Fruit fly (Drosophila melanogaster) whole organism, embryonic: Measurements from ENCODE around the gene CG3339.
A peak's percentile ranks its signal among the peaks of the same experiment; 100 is the strongest.

Experiments
- Atf3 ChIP-seq: fragments of 200-800 bp; sonication (Bioruptor generic); optimal IDR thresholded peaks from 3 replicates; lab custom pipeline; 2016; ENCODE audit warnings: missing biosample characterization, missing genetic modification characterization
- Atf6 ChIP-seq: fragments of 200-800 bp; sonication (Bioruptor generic); IDR thresholded peaks from 2 replicates; pipeline ENCODE4 v1.3.6; 2022; ENCODE audit warnings: missing biosample characterization, missing genetic modification characterization
- CG10147 ChIP-seq: fragments of 200-800 bp; sonication (Bioruptor generic); optimal IDR thresholded peaks from 2 replicates; lab custom pipeline; 2019; ENCODE audit warnings: missing biosample characterization, mild to moderate bottlenecking, missing genetic modification characterization, moderate library complexity
- CG10267 ChIP-seq: fragments of 200-800 bp; sonication (Bioruptor generic); optimal IDR thresholded peaks from 2 replicates; lab custom pipeline; 2018; ENCODE audit warnings: missing biosample characterization, mild to moderate bottlenecking, missing genetic modification characterization, moderate library complexity
- CG10959 ChIP-seq: fragments of 200-800 bp; sonication (Bioruptor generic); IDR thresholded peaks from 2 replicates; pipeline ENCODE4 v1.3.6; 2022; ENCODE audit warnings: missing biosample characterization, missing genetic modification characterization
- CG11456 ChIP-seq: fragments of 200-800 bp; sonication (Bioruptor generic); IDR thresholded peaks from 3 replicates; pipeline ENCODE4 v1.3.6; 2022; ENCODE audit warnings: missing biosample characterization, missing genetic modification characterization
- CG11560 ChIP-seq: fragments of 200-800 bp; sonication (Bioruptor generic); IDR thresholded peaks from 3 replicates; pipeline ENCODE4 v1.3.6; 2022; ENCODE audit warnings: missing biosample characterization, missing genetic modification characterization
- CG11695 ChIP-seq: fragments of 200-800 bp; sonication (Bioruptor generic); IDR thresholded peaks from 3 replicates; pipeline ENCODE4 v1.3.6; 2022; ENCODE audit warnings: missing biosample characterization, missing genetic modification characterization
- CG12299 ChIP-seq: fragments of 200-800 bp; sonication (Bioruptor generic); optimal IDR thresholded peaks from 2 replicates; lab custom pipeline; 2018; ENCODE audit warnings: missing biosample characterization, mild to moderate bottlenecking, missing genetic modification characterization
- CG13424 ChIP-seq: fragments of 200-800 bp; sonication (Bioruptor generic); optimal IDR thresholded peaks from 2 replicates; lab custom pipeline; 2019; ENCODE audit warnings: missing biosample characterization, mild to moderate bottlenecking, missing genetic modification characterization, moderate library complexity
- CG15601 ChIP-seq: fragments of 200-800 bp; sonication (Bioruptor generic); optimal IDR thresholded peaks from 3 replicates; lab custom pipeline; 2019; ENCODE audit warnings: missing biosample characterization, mild to moderate bottlenecking, missing genetic modification characterization, moderate library complexity
- CG16779 ChIP-seq: fragments of 200-800 bp; sonication (Bioruptor generic); IDR thresholded peaks from 2 replicates; pipeline ENCODE4 v1.3.6; 2022; ENCODE audit warnings: missing biosample characterization, missing genetic modification characterization
- CG17912 ChIP-seq: fragments of 200-800 bp; sonication (Bioruptor generic); optimal IDR thresholded peaks from 2 replicates; lab custom pipeline; 2018; ENCODE audit warnings: missing biosample characterization, mild to moderate bottlenecking, missing genetic modification characterization
- CG2116 ChIP-seq: fragments of 200-800 bp; sonication (Bioruptor generic); optimal IDR thresholded peaks from 3 replicates; lab custom pipeline; 2018; ENCODE audit warnings: missing biosample characterization, mild to moderate bottlenecking, missing genetic modification characterization
- CG30020 ChIP-seq: fragments of 200-800 bp; optimal IDR thresholded peaks from 2 replicates; lab custom pipeline; 2019; ENCODE audit warnings: missing biosample characterization, mild to moderate bottlenecking, missing genetic modification characterization, moderate library complexity
- CG3726 ChIP-seq: fragments of 200-800 bp; sonication (Bioruptor generic); IDR thresholded peaks from 3 replicates; pipeline ENCODE4, ENCODE4 v1.3.6; 2022; ENCODE audit warnings: missing biosample characterization, missing genetic modification characterization
- CG6254 ChIP-seq: fragments of 200-800 bp; sonication (Bioruptor generic); optimal IDR thresholded peaks from 3 replicates; lab custom pipeline; 2017; ENCODE audit warnings: mild to moderate bottlenecking, missing biosample characterization, missing genetic modification reagents, missing genetic modification characterization
- CG7271 ChIP-seq: fragments of 200-800 bp; sonication (Bioruptor generic); optimal IDR thresholded peaks from 2 replicates; lab custom pipeline; 2018; ENCODE audit warnings: missing biosample characterization, mild to moderate bottlenecking, missing genetic modification characterization, moderate library complexity
- CG9876 ChIP-seq: fragments of 200-800 bp; sonication (Bioruptor generic); optimal IDR thresholded peaks from 2 replicates; lab custom pipeline; 2016; ENCODE audit warnings: missing biosample characterization, missing genetic modification characterization
- CHES-1-like ChIP-seq: fragments of 200-800 bp; sonication (Bioruptor generic); optimal IDR thresholded peaks from 2 replicates; lab custom pipeline; 2016; ENCODE audit warnings: missing biosample characterization, missing genetic modification characterization
- Chrac-16 ChIP-seq: fragments of 200-800 bp; sonication (Bioruptor generic); optimal IDR thresholded peaks from 3 replicates; lab custom pipeline; 2016; ENCODE audit warnings: missing biosample characterization, missing genetic modification characterization
- D ChIP-seq, 2 experiments: fragments of 200-800 bp in 1 of 2; fragments of >200 bp in 1 of 2; sonication (Bioruptor generic) in 1 of 2; optimal IDR thresholded peaks; 2 replicates in 1 of 2; 3 replicates in 1 of 2; lab custom pipeline; 2017; ENCODE audit warnings: mild to moderate bottlenecking in 1 of 2, missing biosample characterization in 1 of 2, missing genetic modification characterization in 1 of 2, missing genetic modification reagents in 1 of 2
- Deaf1 ChIP-seq: fragments of 200-800 bp; optimal IDR thresholded peaks from 3 replicates; lab custom pipeline; 2019; ENCODE audit warnings: missing biosample characterization, mild to moderate bottlenecking, missing genetic modification characterization, moderate library complexity
- Ets65A ChIP-seq: fragments of 200-800 bp; sonication (Bioruptor generic); peaks from one replicate; lab custom pipeline; 2016; ENCODE audit warnings: missing biosample characterization, missing genetic modification characterization
- Fer2 ChIP-seq: fragments of 200-800 bp; sonication (Bioruptor generic); optimal IDR thresholded peaks from 2 replicates; lab custom pipeline; 2018; ENCODE audit warnings: missing biosample characterization, mild to moderate bottlenecking, missing genetic modification characterization, moderate library complexity
- HHEX ChIP-seq: fragments of 200-800 bp; sonication (Bioruptor generic); optimal IDR thresholded peaks from 3 replicates; lab custom pipeline; 2017; ENCODE audit warnings: missing biosample characterization, mild to moderate bottlenecking, missing genetic modification characterization, missing genetic modification reagents
- HLHmδ ChIP-seq: fragments of 200-800 bp; sonication (Bioruptor generic); optimal IDR thresholded peaks from 2 replicates; lab custom pipeline; 2018; ENCODE audit warnings: missing biosample characterization, mild to moderate bottlenecking, missing genetic modification characterization, moderate library complexity
- MBD-R2 ChIP-seq: fragments of 200-800 bp; sonication (Bioruptor generic); IDR thresholded peaks from 2 replicates; pipeline ENCODE4 v1.3.6; 2022; ENCODE audit warnings: missing biosample characterization, missing genetic modification characterization
- Oli ChIP-seq: fragments of 200-800 bp; sonication (Bioruptor generic); optimal IDR thresholded peaks from 2 replicates; lab custom pipeline; 2018; ENCODE audit warnings: missing biosample characterization, mild to moderate bottlenecking, missing genetic modification characterization, moderate library complexity
- Sin3A ChIP-seq: fragments of >200 bp; optimal IDR thresholded peaks from 2 replicates; lab custom pipeline; 2018
- Sry-δ ChIP-seq: fragments of 200-800 bp; sonication (Bioruptor generic); optimal IDR thresholded peaks from 2 replicates; lab custom pipeline; 2016; ENCODE audit warnings: missing biosample characterization, missing genetic modification characterization
- abd-A ChIP-seq: fragments of 200-800 bp; sonication (Bioruptor generic); optimal IDR thresholded peaks from 3 replicates; lab custom pipeline; 2019; ENCODE audit warnings: missing biosample characterization, mild to moderate bottlenecking, missing genetic modification characterization, moderate library complexity
- chinmo ChIP-seq: fragments of 200-800 bp; sonication (Bioruptor generic); IDR thresholded peaks from 4 replicates; pipeline ENCODE4 v1.3.6; 2022; ENCODE audit warnings: missing biosample characterization, missing genetic modification characterization; ENCODE audit not compliant: partially characterized antibody
- danr ChIP-seq: fragments of 200-800 bp; sonication (Bioruptor generic); IDR thresholded peaks from 2 replicates; pipeline ENCODE4 v1.3.6; 2022; ENCODE audit warnings: missing biosample characterization, missing genetic modification characterization
- dmrt11E ChIP-seq: fragments of 200-800 bp; sonication (Bioruptor generic); optimal IDR thresholded peaks from 3 replicates; lab custom pipeline; 2018; ENCODE audit warnings: missing biosample characterization, mild to moderate bottlenecking, missing genetic modification characterization, moderate library complexity
- exex ChIP-seq: fragments of 200-800 bp; sonication (Bioruptor generic); optimal IDR thresholded peaks from 4 replicates; lab custom pipeline; 2018; ENCODE audit warnings: missing biosample characterization, mild to moderate bottlenecking, missing genetic modification characterization, moderate library complexity
- gsb-n ChIP-seq: fragments of 200-800 bp; sonication (Bioruptor generic); optimal IDR thresholded peaks from 3 replicates; lab custom pipeline; 2018; ENCODE audit warnings: missing biosample characterization, mild to moderate bottlenecking, missing genetic modification characterization
- ham ChIP-seq: fragments of 200-800 bp; sonication (Bioruptor generic); IDR thresholded peaks from 2 replicates; pipeline ENCODE4 v1.3.6; 2022; ENCODE audit warnings: missing biosample characterization, missing genetic modification characterization
- hkb ChIP-seq, 2 experiments: fragments of 200-800 bp in 1 of 2; fragments of >200 bp in 1 of 2; sonication (Bioruptor generic) in 1 of 2; IDR thresholded peaks in 1 of 2; optimal IDR thresholded peaks in 1 of 2; 2 replicates each; pipeline versions ENCODE4 v1.3.6 to Lab custom; 2017 to 2022; ENCODE audit warnings: missing biosample characterization in 1 of 2, missing genetic modification characterization in 1 of 2
- jing ChIP-seq: fragments of 200-800 bp; sonication (Bioruptor generic); optimal IDR thresholded peaks from 2 replicates; lab custom pipeline; 2018; ENCODE audit warnings: missing biosample characterization, mild to moderate bottlenecking, missing genetic modification characterization
- lbe ChIP-seq: fragments of 200-800 bp; sonication (Bioruptor generic); optimal IDR thresholded peaks from 2 replicates; lab custom pipeline; 2016; ENCODE audit warnings: missing biosample characterization, mild to moderate bottlenecking, missing genetic modification characterization
- odd ChIP-seq: fragments of 200-800 bp; sonication (Bioruptor generic); optimal IDR thresholded peaks from 2 replicates; lab custom pipeline; 2017; ENCODE audit warnings: missing biosample characterization, mild to moderate bottlenecking, missing genetic modification characterization
- phol ChIP-seq: fragments of 200-800 bp; sonication (Bioruptor generic); optimal IDR thresholded peaks from 3 replicates; lab custom pipeline; 2018; ENCODE audit warnings: missing biosample characterization, mild to moderate bottlenecking, missing genetic modification characterization, moderate library complexity
- pzg ChIP-seq: fragments of 200-800 bp; sonication (Bioruptor generic); optimal IDR thresholded peaks from 3 replicates; lab custom pipeline; 2018; ENCODE audit warnings: missing biosample characterization, mild to moderate bottlenecking, missing genetic modification characterization, moderate library complexity
- scrt ChIP-seq: fragments of 200-800 bp; sonication (Bioruptor generic); optimal IDR thresholded peaks from 2 replicates; lab custom pipeline; 2018; ENCODE audit warnings: missing biosample characterization, mild to moderate bottlenecking, missing genetic modification characterization, moderate library complexity
- sens ChIP-seq: fragments of 200-800 bp; sonication (Bioruptor generic); peaks from one replicate; lab custom pipeline; 2016; ENCODE audit warnings: missing biosample characterization, missing genetic modification characterization
- vvl ChIP-seq: fragments of 200-800 bp; sonication (Bioruptor generic); IDR thresholded peaks from 2 replicates; pipeline ENCODE4 v1.3.6; 2022; ENCODE audit warnings: missing biosample characterization, missing genetic modification characterization
- wor ChIP-seq: fragments of 200-800 bp; sonication (Bioruptor generic); IDR thresholded peaks from 2 replicates; pipeline ENCODE4 v1.3.6; 2022; ENCODE audit warnings: missing biosample characterization, missing genetic modification characterization

Gene CG3339

dm6 chr3R:27292159-27292880 is 29.8 kb downstream of the CG3339 start, which contains the start of gene CG3348 (continued):
- TF ChIP-seq CG30020 (tag; lab: Kevin White, UChicago) (no peak), sens (peak; percentile 87), CG11560 (tag; lab: Robert Waterston, UW) (peak; percentile 53; the same call in 1 of the 3 replicates), jing (GFP tag; lab: Kevin White, UChicago) (no peak), Atf6 (GFP tag; lab: Robert Waterston, UW) (peak; percentile 81), CG6254 (GFP tag; lab: Kevin White, UChicago) (no peak), CG17912 (GFP tag; lab: Kevin White, UChicago) (no peak), ham (GFP tag; lab: Robert Waterston, UW) (peak; percentile 40; the same call in 1 of the 2 replicates), CG15601 (tag; lab: Kevin White, UChicago) (peak; percentile 20), odd (GFP tag; lab: Kevin White, UChicago) (no peak), exex (tag; lab: Kevin White, UChicago) (no peak), hkb (optimal IDR thresholded peaks at IDR 0.05; lab: Kevin White, UChicago) (no peak), hkb (GFP tag; IDR thresholded peaks at IDR 0.05; lab: Robert Waterston, UW) (peak; percentile 68), pzg (no peak), CG3726 (GFP tag; lab: Robert Waterston, UW) (no peak), lbe (GFP tag; lab: Kevin White, UChicago) (peak; percentile 41), wor (GFP tag; lab: Robert Waterston, UW) (0 out of 2 replicates have a peak, but pooled peaks have one; percentile 16), CG11695 (peak; percentile 74; the same call in 2 of the 3 replicates), HLHmδ (GFP tag; lab: Kevin White, UChicago) (no peak), Chrac-16 (GFP tag; lab: Kevin White, UChicago) (peak; percentile 56), CG11456 (GFP tag; lab: Robert Waterston, UW) (peak; percentile 85), CG10959 (GFP tag; lab: Robert Waterston, UW) (no peak), vvl (GFP tag; lab: Robert Waterston, UW) (peak; percentile 79), Fer2 (tag; lab: Kevin White, UChicago) (peak; percentile 65), D (optimal IDR thresholded peaks at IDR 0.05; lab: Kevin White, UChicago) (no peak), D (GFP tag; optimal IDR thresholded peaks at IDR 0.05; lab: Kevin White, UChicago) (peak; percentile 33), MBD-R2 (peak; percentile 61; the same call in 1 of the 2 replicates), HHEX (peak; percentile 82), CHES-1-like (GFP tag; lab: Kevin White, UChicago) (peak; percentile 63), danr (GFP tag; lab: Robert Waterston, UW) (peak; percentile 51; the same call in 1 of the 2 replicates), Ets65A (GFP tag; lab: Kevin White, UChicago) (peak; percentile 63), CG9876 (GFP tag; lab: Kevin White, UChicago) (peak; percentile 10), CG10267 (peak; percentile 53), gsb-n (tag; lab: Kevin White, UChicago) (peak; percentile 15), CG12299 (tag; lab: Kevin White, UChicago) (peak; percentile 30), Oli (tag; lab: Kevin White, UChicago) (peak; percentile 48), scrt (GFP tag; lab: Kevin White, UChicago) (peak; percentile 73), Sin3A (no peak), CG7271 (peak; percentile 23), phol (peak; percentile 67), CG16779 (GFP tag; lab: Robert Waterston, UW) (0 out of 2 replicates have a peak, but pooled peaks have one; percentile 48), dmrt11E (peak; percentile 51), Sry-δ (GFP tag; lab: Kevin White, UChicago) (no peak), CG10147 (GFP tag; lab: Kevin White, UChicago) (peak; percentile 90), Atf3 (no peak), abd-A (tag; lab: Kevin White, UChicago) (no peak), Deaf1 (tag; lab: Kevin White, UChicago) (peak; percentile 58), CG13424 (tag; lab: Kevin White, UChicago) (peak; percentile 63), chinmo (GFP tag; lab: Robert Waterston, UW) (no peak), CG2116 (no peak)
